Fruit fly (Drosophila melanogaster) whole organism, embryonic: ENCODE results near the gene vnd.

ENCODE experiments used
- Adf1 ChIP-seq: fragments of 200-800 bp; sonication (Bioruptor generic); IDR thresholded peaks from 2 replicates; pipeline ENCODE4 v1.3.6; 2022; ENCODE audit warnings: missing biosample characterization, missing genetic modification characterization
- BEAF-32 ChIP-seq: fragments of 200-800 bp; sonication (Bioruptor generic); optimal IDR thresholded peaks from 3 replicates; lab custom pipeline; 2017; ENCODE audit warnings: missing biosample characterization, missing genetic modification characterization, mild to moderate bottlenecking, moderate library complexity, missing genetic modification reagents
- Bdp1 ChIP-seq: fragments of 200-800 bp; sonication (Bioruptor generic); optimal IDR thresholded peaks from 3 replicates; lab custom pipeline; 2016; ENCODE audit warnings: missing biosample characterization, missing genetic modification characterization
- CG11085 ChIP-seq: fragments of 200-800 bp; sonication (Bioruptor generic); IDR thresholded peaks from 2 replicates; pipeline ENCODE4 v1.3.6; 2022; ENCODE audit warnings: missing biosample characterization, missing genetic modification characterization
- CG11560 ChIP-seq: fragments of 200-800 bp; sonication (Bioruptor generic); IDR thresholded peaks from 3 replicates; pipeline ENCODE4 v1.3.6; 2022; ENCODE audit warnings: missing biosample characterization, missing genetic modification characterization
- CG11695 ChIP-seq: fragments of 200-800 bp; sonication (Bioruptor generic); IDR thresholded peaks from 3 replicates; pipeline ENCODE4 v1.3.6; 2022; ENCODE audit warnings: missing biosample characterization, missing genetic modification characterization
- CG12659 ChIP-seq: fragments of 200-800 bp; sonication (Bioruptor generic); optimal IDR thresholded peaks from 3 replicates; lab custom pipeline; 2017; ENCODE audit warnings: mild to moderate bottlenecking, missing biosample characterization, missing genetic modification reagents, missing genetic modification characterization
- CG13123 ChIP-seq: fragments of 200-800 bp; sonication (Bioruptor generic); optimal IDR thresholded peaks from 2 replicates; lab custom pipeline; 2016; ENCODE audit warnings: missing biosample characterization, missing genetic modification characterization
- CG13296 ChIP-seq: fragments of 200-800 bp; sonication (Bioruptor generic); optimal IDR thresholded peaks from 3 replicates; lab custom pipeline; 2018; ENCODE audit warnings: missing biosample characterization, mild to moderate bottlenecking, missing genetic modification characterization
- CG14710 ChIP-seq: fragments of 200-800 bp; sonication (Bioruptor generic); optimal IDR thresholded peaks from 3 replicates; lab custom pipeline; 2019; ENCODE audit warnings: missing biosample characterization, mild to moderate bottlenecking, missing genetic modification characterization, moderate library complexity
- CG14965 ChIP-seq: fragments of 200-800 bp; sonication (Bioruptor generic); optimal IDR thresholded peaks from 2 replicates; lab custom pipeline; 2016; ENCODE audit warnings: missing biosample characterization, missing genetic modification characterization, borderline replicate concordance
- CG1647 ChIP-seq: fragments of 200-800 bp; sonication (Bioruptor generic); optimal IDR thresholded peaks from 3 replicates; lab custom pipeline; 2016; ENCODE audit warnings: missing biosample characterization, missing genetic modification characterization
- CG17829 ChIP-seq: fragments of 200-800 bp; optimal IDR thresholded peaks from 2 replicates; lab custom pipeline; 2019; ENCODE audit warnings: missing biosample characterization, mild to moderate bottlenecking, missing genetic modification characterization, moderate library complexity
- CG1792 ChIP-seq: fragments of 200-800 bp; sonication (Bioruptor generic); optimal IDR thresholded peaks from 2 replicates; lab custom pipeline; 2016; ENCODE audit warnings: missing biosample characterization, missing genetic modification characterization
- CG2199 ChIP-seq: fragments of 200-800 bp; sonication (Bioruptor generic); IDR thresholded peaks from 3 replicates; pipeline ENCODE4 v1.3.6; 2022; ENCODE audit warnings: missing biosample characterization, missing genetic modification characterization
- CG2678 ChIP-seq: fragments of 200-800 bp; sonication (Bioruptor generic); optimal IDR thresholded peaks from 3 replicates; lab custom pipeline; 2019; ENCODE audit warnings: missing biosample characterization, mild to moderate bottlenecking, missing genetic modification characterization, moderate library complexity
- CG30431 ChIP-seq: fragments of 200-800 bp; sonication (Bioruptor generic); optimal IDR thresholded peaks from 2 replicates; lab custom pipeline; 2017; ENCODE audit warnings: missing biosample characterization, missing genetic modification characterization
- CG4404 ChIP-seq: fragments of 200-800 bp; sonication (Bioruptor generic); IDR thresholded peaks from 2 replicates; pipeline ENCODE4 v1.3.6; 2022; ENCODE audit warnings: missing biosample characterization, missing genetic modification characterization
- CG6175 ChIP-seq: fragments of 200-800 bp; sonication (Bioruptor generic); IDR thresholded peaks from 3 replicates; pipeline ENCODE4 v1.3.6; 2022; ENCODE audit warnings: missing biosample characterization, missing genetic modification characterization
- CG7372 ChIP-seq: fragments of 200-800 bp; sonication (Bioruptor generic); IDR thresholded peaks from 2 replicates; pipeline ENCODE4 v1.3.6; 2022; ENCODE audit warnings: missing biosample characterization, missing genetic modification characterization
- CG9727 ChIP-seq: fragments of 200-800 bp; sonication (Bioruptor generic); optimal IDR thresholded peaks from 3 replicates; lab custom pipeline; 2017; ENCODE audit warnings: missing biosample characterization, mild to moderate bottlenecking, missing genetic modification characterization
- CG9817 ChIP-seq: fragments of 200-800 bp; sonication (Bioruptor generic); optimal IDR thresholded peaks from 2 replicates; lab custom pipeline; 2018; ENCODE audit warnings: missing biosample characterization, mild to moderate bottlenecking, missing genetic modification characterization, moderate library complexity
- CrebB ChIP-seq: fragments of 200-800 bp; sonication (Bioruptor generic); optimal IDR thresholded peaks from 3 replicates; lab custom pipeline; 2018; ENCODE audit warnings: missing biosample characterization, mild to moderate bottlenecking, missing genetic modification characterization
- Dll ChIP-seq: fragments of 200-800 bp; sonication (Bioruptor generic); IDR thresholded peaks from 4 replicates; pipeline ENCODE4 v1.3.6; 2022; ENCODE audit warnings: missing biosample characterization, missing genetic modification characterization; ENCODE audit not compliant: partially characterized antibody
- Elba2 ChIP-seq: fragments of 200-800 bp; sonication (Bioruptor generic); optimal IDR thresholded peaks from 3 replicates; lab custom pipeline; 2016; ENCODE audit warnings: missing biosample characterization, missing genetic modification characterization
- GATAe ChIP-seq: fragments of 200-800 bp; sonication (Bioruptor generic); conservative IDR thresholded peaks from 2 replicates; pipeline ENCODE4 v1.3.6; 2022; ENCODE audit warnings: missing biosample characterization, missing genetic modification characterization
- HLH3B ChIP-seq: fragments of 200-800 bp; sonication (Bioruptor generic); IDR thresholded peaks from 2 replicates; pipeline ENCODE4 v1.3.6; 2022; ENCODE audit warnings: missing biosample characterization, missing genetic modification characterization
- Hmr ChIP-seq: fragments of 200-800 bp; sonication (Bioruptor generic); optimal IDR thresholded peaks from 3 replicates; lab custom pipeline; 2017; ENCODE audit warnings: mild to moderate bottlenecking, missing biosample characterization, missing genetic modification reagents, missing genetic modification characterization
- MBD-R2 ChIP-seq: fragments of 200-800 bp; sonication (Bioruptor generic); IDR thresholded peaks from 2 replicates; pipeline ENCODE4 v1.3.6; 2022; ENCODE audit warnings: missing biosample characterization, missing genetic modification characterization
- MESR4 ChIP-seq: fragments of 200-800 bp; sonication (Bioruptor generic); optimal IDR thresholded peaks from 2 replicates; lab custom pipeline; 2018; ENCODE audit warnings: missing biosample characterization, mild to moderate bottlenecking, missing genetic modification characterization, moderate library complexity
- Opbp ChIP-seq: fragments of 200-800 bp; sonication (Bioruptor generic); IDR thresholded peaks from 3 replicates; pipeline ENCODE4 v1.3.6; 2022; ENCODE audit warnings: missing biosample characterization, missing genetic modification characterization; ENCODE audit not compliant: partially characterized antibody
- Rx ChIP-seq: fragments of 200-800 bp; sonication (Bioruptor generic); IDR thresholded peaks from 2 replicates; pipeline ENCODE4 v1.3.6; 2022; ENCODE audit warnings: missing biosample characterization, missing genetic modification characterization
- Scr ChIP-seq: fragments of 200-800 bp; sonication (Bioruptor generic); IDR thresholded peaks from 2 replicates; pipeline ENCODE4 v1.3.6; 2022; ENCODE audit warnings: missing biosample characterization, missing genetic modification characterization; ENCODE audit not compliant: partially characterized antibody
- Sin3A ChIP-seq: fragments of >200 bp; optimal IDR thresholded peaks from 2 replicates; lab custom pipeline; 2018
- Sry-δ ChIP-seq: fragments of 200-800 bp; sonication (Bioruptor generic); optimal IDR thresholded peaks from 2 replicates; lab custom pipeline; 2016; ENCODE audit warnings: missing biosample characterization, missing genetic modification characterization
- Stat92E ChIP-seq, 3 experiments: fragments of >200 bp in 2 of 3; fragments of 200-800 bp in 1 of 3; sonication (Bioruptor generic) in 1 of 3; optimal IDR thresholded peaks; 2 replicates each; lab custom pipeline; 2017 to 2019; ENCODE audit warnings: missing biosample characterization in 3 of 3, missing genetic modification characterization in 3 of 3, mild to moderate bottlenecking in 1 of 3, moderate library complexity in 1 of 3
- ase ChIP-seq: fragments of 200-800 bp; sonication (Bioruptor generic); IDR thresholded peaks from 3 replicates; pipeline ENCODE4 v1.3.6; 2022; ENCODE audit warnings: missing biosample characterization, missing genetic modification characterization
- ato ChIP-seq: fragments of 200-800 bp; sonication (Bioruptor generic); IDR thresholded peaks from 2 replicates; pipeline ENCODE4 v1.3.6; 2022; ENCODE audit warnings: missing biosample characterization, missing genetic modification characterization; ENCODE audit not compliant: partially characterized antibody
- bab2 ChIP-seq: fragments of 200-800 bp; sonication (Bioruptor generic); optimal IDR thresholded peaks from 2 replicates; lab custom pipeline; 2016; ENCODE audit warnings: missing biosample characterization, missing genetic modification characterization
- bcd ChIP-seq: fragments of 200-800 bp; sonication (Bioruptor generic); optimal IDR thresholded peaks from 2 replicates; lab custom pipeline; 2017; ENCODE audit warnings: missing biosample characterization, mild to moderate bottlenecking, missing genetic modification characterization
- h ChIP-seq: fragments of >200 bp; optimal IDR thresholded peaks from 2 replicates; lab custom pipeline; 2017
- hb ChIP-seq: fragments of 200-800 bp; sonication (Bioruptor generic); IDR thresholded peaks from 3 replicates; pipeline ENCODE4 v1.3.6; 2022; ENCODE audit warnings: missing biosample characterization, missing genetic modification characterization; ENCODE audit not compliant: partially characterized antibody
- hth ChIP-seq: fragments of >200 bp; optimal IDR thresholded peaks from 2 replicates; lab custom pipeline; 2017; ENCODE audit warnings: inconsistent platforms
- lab ChIP-seq: fragments of 200-800 bp; sonication (Bioruptor generic); optimal IDR thresholded peaks from 3 replicates; lab custom pipeline; 2017; ENCODE audit warnings: missing biosample characterization, missing genetic modification characterization, mild to moderate bottlenecking, moderate library complexity, missing genetic modification reagents
- lbe ChIP-seq: fragments of 200-800 bp; sonication (Bioruptor generic); optimal IDR thresholded peaks from 2 replicates; lab custom pipeline; 2016; ENCODE audit warnings: missing biosample characterization, mild to moderate bottlenecking, missing genetic modification characterization
- rib ChIP-seq: fragments of 200-800 bp; sonication (Bioruptor generic); IDR thresholded peaks from 2 replicates; pipeline ENCODE4 v1.3.6; 2022; ENCODE audit warnings: missing biosample characterization, missing genetic modification characterization
- row ChIP-seq: fragments of 200-800 bp; sonication (Bioruptor generic); IDR thresholded peaks from 3 replicates; pipeline ENCODE4 v1.3.6; 2022; ENCODE audit warnings: missing biosample characterization, missing genetic modification characterization
- scrt ChIP-seq: fragments of 200-800 bp; sonication (Bioruptor generic); optimal IDR thresholded peaks from 2 replicates; lab custom pipeline; 2018; ENCODE audit warnings: missing biosample characterization, mild to moderate bottlenecking, missing genetic modification characterization, moderate library complexity
- sqz ChIP-seq: fragments of 200-800 bp; sonication (Bioruptor generic); optimal IDR thresholded peaks from 3 replicates; lab custom pipeline; 2018; ENCODE audit warnings: missing biosample characterization, mild to moderate bottlenecking, missing genetic modification characterization
- unpg ChIP-seq: fragments of 200-800 bp; sonication (Bioruptor generic); optimal IDR thresholded peaks from 3 replicates; lab custom pipeline; 2018; ENCODE audit warnings: missing biosample characterization, mild to moderate bottlenecking, missing genetic modification characterization, moderate library complexity

vnd gene

dm6 chrX:635495-636142, 53.7 kb downstream of the vnd start, which contains the start of gene Dredd (continued):
- TF ChIP-seq Rx (GFP tag; lab: Robert Waterston, UW), result no peak
- TF ChIP-seq Adf1 (GFP tag; lab: Robert Waterston, UW), result peak; percentile 11; the same call in 1 of the 2 replicates
- TF ChIP-seq hth, result no peak
- no peak for TF ChIP-seq CG7372 (GFP tag; lab: Robert Waterston, UW)
- TF ChIP-seq bcd, result no peak
- TF ChIP-seq Dll, result peak; percentile 93
- peak; percentile 9 for TF ChIP-seq CG13296 (GFP tag; lab: Kevin White, UChicago)
- no peak for TF ChIP-seq CG1792
- TF ChIP-seq MESR4 (GFP tag; lab: Kevin White, UChicago), result peak; percentile 77
- TF ChIP-seq h (lab: Kevin White, UChicago), result no peak
- no peak for TF ChIP-seq bab2 (GFP tag; lab: Kevin White, UChicago)
- no peak for TF ChIP-seq CrebB (tag; lab: Kevin White, UChicago)
- peak; percentile 56 for TF ChIP-seq lab
- TF ChIP-seq CG2199 (GFP tag; lab: Robert Waterston, UW), result 0 out of 3 replicates have a peak, but pooled peaks have one; percentile 19
- peak; percentile 95 for TF ChIP-seq BEAF-32 (GFP tag; lab: Kevin White, UChicago)
- peak; percentile 51 for TF ChIP-seq sqz (GFP tag; lab: Kevin White, UChicago)
- TF ChIP-seq Sin3A (lab: Kevin White, UChicago), result peak; percentile 56
- peak; percentile 92 for TF ChIP-seq Scr (GFP tag; lab: Robert Waterston, UW)
- peak; percentile 47; the same call in 1 of the 2 replicates for TF ChIP-seq rib (GFP tag; lab: Robert Waterston, UW)
- no peak for TF ChIP-seq HLH3B (GFP tag; lab: Robert Waterston, UW)
- TF ChIP-seq CG17829 (tag; lab: Kevin White, UChicago), result peak; percentile 79
- peak; percentile 93 for TF ChIP-seq Sry-δ (GFP tag; lab: Kevin White, UChicago)
- no peak for TF ChIP-seq CG4404
- TF ChIP-seq CG9727 (GFP tag; lab: Kevin White, UChicago), result peak; percentile 2
- peak; percentile 73 for TF ChIP-seq ato (GFP tag; lab: Robert Waterston, UW)
- no peak for TF ChIP-seq CG30431 (GFP tag; lab: Kevin White, UChicago)
- TF ChIP-seq Hmr, result peak; percentile 28
- TF ChIP-seq Elba2 (GFP tag; lab: Kevin White, UChicago), result no peak
- TF ChIP-seq CG14965 (GFP tag; lab: Kevin White, UChicago), result no peak
- peak; percentile 35 for TF ChIP-seq scrt (GFP tag; lab: Kevin White, UChicago)
- TF ChIP-seq CG14710 (tag; lab: Kevin White, UChicago), result peak; percentile 67
- TF ChIP-seq Bdp1, result no peak
- no peak for TF ChIP-seq CG9817 (tag; lab: Kevin White, UChicago)
- TF ChIP-seq Stat92E (GFP tag; optimal IDR thresholded peaks at IDR 0.05; lab: Kevin White, UChicago), result peak in 1 of 3 experiments; percentile 3
- no peak for TF ChIP-seq CG6175 (GFP tag; lab: Robert Waterston, UW)
- TF ChIP-seq unpg (GFP tag; lab: Kevin White, UChicago), result no peak
- no peak for TF ChIP-seq ase
- peak; percentile 83 for TF ChIP-seq Opbp (GFP tag; lab: Robert Waterston, UW)
- TF ChIP-seq hb (GFP tag; lab: Robert Waterston, UW), result peak; percentile 83
- 0 out of 2 replicates have a peak, but pooled peaks have one; percentile 9 for TF ChIP-seq MBD-R2
- TF ChIP-seq row (GFP tag; lab: Robert Waterston, UW), result 0 out of 3 replicates have a peak, but pooled peaks have one; percentile 10
- no peak for TF ChIP-seq CG13123 (GFP tag; lab: Kevin White, UChicago)
- TF ChIP-seq CG11085 (GFP tag; lab: Robert Waterston, UW), result no peak
- TF ChIP-seq GATAe (GFP tag; lab: Robert Waterston, UW), result 0 out of 2 replicates have a peak, but pooled peaks have one; percentile 13
- TF ChIP-seq CG1647 (GFP tag; lab: Kevin White, UChicago), result no peak
- no peak for TF ChIP-seq CG11695 (GFP tag; lab: Robert Waterston, UW)
- peak; percentile 33 for TF ChIP-seq lbe (GFP tag; lab: Kevin White, UChicago)
- no peak for TF ChIP-seq CG2678
- TF ChIP-seq CG12659 (GFP tag; lab: Kevin White, UChicago), result peak; percentile 76
- no peak for TF ChIP-seq CG11560
